Worm (Caenorhabditis elegans) whole organism, late embryonic: ENCODE measurements around the gene F59E11.5.

Experiments
- Y22D7AL.16 ChIP-seq: sonication (generic microtip); optimal IDR thresholded peaks from 2 replicates; lab custom pipeline; 2016; ENCODE audit warnings: missing genetic modification characterization, missing compliant biosample characterization
- dmd-4 ChIP-seq: sonication (generic microtip); optimal IDR thresholded peaks from 2 replicates; lab custom pipeline; 2016; ENCODE audit warnings: borderline replicate concordance, missing genetic modification characterization, missing compliant biosample characterization
- nfya-1 ChIP-seq: sonication (generic microtip); optimal IDR thresholded peaks from 2 replicates; lab custom pipeline; 2017; ENCODE audit warnings: missing genetic modification characterization, mild to moderate bottlenecking, missing compliant biosample characterization, antibody characterized with exemption, moderate library complexity

- no peak for TF ChIP-seq dmd-4 (tag; lab: Kevin White, UChicago)
- no peak for TF ChIP-seq Y22D7AL.16
- TF ChIP-seq nfya-1 (tag; lab: Kevin White, UChicago): no peak
Observed at ce11 chrV:8966086-8966485, 28.8 kb upstream of the F59E11.5 start, which contains the start of gene nhr-219.
